Worm (Caenorhabditis elegans) whole organism, L4/young adult: Measurements from ENCODE around the gene nhr-209.

Experiments used
- dao-5 ChIP-seq: sonication (generic microtip); optimal IDR thresholded peaks from 2 replicates; lab custom pipeline; 2016; ENCODE audit warnings: missing genotype, missing genetic modification characterization, moderate library complexity, missing compliant biosample characterization
- him-1 ChIP-seq: sonication (generic microtip); optimal IDR thresholded peaks from 2 replicates; lab custom pipeline; 2016; ENCODE audit warnings: missing genotype, missing genetic modification reagents, missing genetic modification characterization, missing compliant biosample characterization

- TF ChIP-seq dao-5 (tag; lab: Kevin White, UChicago) (no peak), him-1 (tag; lab: Kevin White, UChicago) (no peak)
These were observed 29.5 kb upstream of the nhr-209 start, which contains the start of gene kmo-2 for ce11 chrV:12068437-12068836.
